Worm (Caenorhabditis elegans) whole organism, mixed stage, embryonic: Measurements from ENCODE around the gene R13A1.1.

ENCODE experiments used
- M03D4.4 ChIP-seq: sonication (generic microtip); optimal IDR thresholded peaks from 2 replicates; lab custom pipeline; 2017; ENCODE audit warnings: mild to moderate bottlenecking, missing genetic modification characterization, missing compliant biosample characterization
- bed-3 ChIP-seq: fragments of 200-800 bp; sonication (Bioruptor generic); optimal IDR thresholded peaks from 3 replicates; lab custom pipeline; 2018; ENCODE audit warnings: mild to moderate bottlenecking, missing genetic modification characterization, moderate library complexity, missing compliant biosample characterization
- ceh-39 ChIP-seq: fragments of 150-350 bp; optimal IDR thresholded peaks from 2 replicates; lab custom pipeline; 2014; ENCODE audit warnings: missing biosample characterization, missing genetic modification characterization
- ceh-43 ChIP-seq: fragments of 200-800 bp; sonication (Bioruptor generic); optimal IDR thresholded peaks from 2 replicates; lab custom pipeline; 2018; ENCODE audit warnings: mild to moderate bottlenecking, missing genetic modification characterization, moderate library complexity, missing compliant biosample characterization
- ceh-83 ChIP-seq: fragments of 200-800 bp; sonication (Bioruptor generic); optimal IDR thresholded peaks from 2 replicates; lab custom pipeline; 2018; ENCODE audit warnings: mild to moderate bottlenecking, missing genetic modification characterization, missing compliant biosample characterization
- ces-1 ChIP-seq: fragments of 150-350 bp; optimal IDR thresholded peaks from 2 replicates; lab custom pipeline; 2014; ENCODE audit warnings: missing biosample characterization, missing genetic modification reagents, missing genetic modification characterization
- cnd-1 ChIP-seq: fragments of 200-800 bp; sonication (Bioruptor generic); optimal IDR thresholded peaks from 2 replicates; lab custom pipeline; 2018; ENCODE audit warnings: mild to moderate bottlenecking, missing genetic modification characterization, missing compliant biosample characterization
- drap-1 ChIP-seq: fragments of 200-800 bp; sonication (Bioruptor generic); optimal IDR thresholded peaks from 3 replicates; lab custom pipeline; 2018; ENCODE audit warnings: mild to moderate bottlenecking, missing genetic modification characterization, missing compliant biosample characterization
- elt-1 ChIP-seq: sonication (generic microtip); optimal IDR thresholded peaks from 2 replicates; lab custom pipeline; 2017; ENCODE audit warnings: missing genetic modification characterization, mild to moderate bottlenecking, missing compliant biosample characterization, antibody characterized with exemption, moderate library complexity, borderline replicate concordance; ENCODE audit not compliant: insufficient read depth
- elt-3 ChIP-seq: fragments of 150-350 bp; optimal IDR thresholded peaks from 2 replicates; lab custom pipeline; 2014; ENCODE audit warnings: missing biosample characterization, missing genetic modification characterization
- flh-1 ChIP-seq: fragments of 200-800 bp; sonication (Bioruptor generic); optimal IDR thresholded peaks from 2 replicates; lab custom pipeline; 2018; ENCODE audit warnings: mild to moderate bottlenecking, missing genetic modification characterization, moderate library complexity, missing compliant biosample characterization
- hlh-1 ChIP-seq: fragments of 150-350 bp; optimal IDR thresholded peaks from 2 replicates; lab custom pipeline; 2014; ENCODE audit warnings: missing biosample characterization, missing genetic modification reagents, missing genetic modification characterization
- lin-13 ChIP-seq: fragments of 150-350 bp; optimal IDR thresholded peaks from 2 replicates; lab custom pipeline; 2014; ENCODE audit warnings: missing biosample characterization, missing genetic modification characterization
- lin-32 ChIP-seq: fragments of 200-800 bp; sonication (Bioruptor generic); optimal IDR thresholded peaks from 2 replicates; lab custom pipeline; 2018; ENCODE audit warnings: mild to moderate bottlenecking, missing genetic modification characterization, missing compliant biosample characterization
- mab-5 ChIP-seq: fragments of 150-350 bp; optimal IDR thresholded peaks from 2 replicates; lab custom pipeline; 2014; ENCODE audit warnings: missing biosample characterization, missing genetic modification characterization
- mep-1 ChIP-seq: fragments of 150-350 bp; optimal IDR thresholded peaks from 2 replicates; lab custom pipeline; 2017; ENCODE audit warnings: missing biosample characterization, missing genetic modification reagents, missing genetic modification characterization, inconsistent platforms
- mls-2 ChIP-seq: sonication (generic microtip); optimal IDR thresholded peaks from 2 replicates; lab custom pipeline; 2016; ENCODE audit warnings: mild to moderate bottlenecking, missing genetic modification characterization, moderate library complexity, missing compliant biosample characterization
- nhr-12 ChIP-seq: fragments of 150-350 bp; optimal IDR thresholded peaks from 2 replicates; lab custom pipeline; 2014; ENCODE audit warnings: missing biosample characterization, missing genetic modification characterization
- nhr-2 ChIP-seq: fragments of 150-350 bp; optimal IDR thresholded peaks from 2 replicates; lab custom pipeline; 2014; ENCODE audit warnings: missing biosample characterization, missing genetic modification characterization
- nhr-237 ChIP-seq: fragments of 150-350 bp; optimal IDR thresholded peaks from 2 replicates; lab custom pipeline; 2014; ENCODE audit warnings: missing biosample characterization, missing genetic modification characterization
- nhr-28 ChIP-seq: fragments of 150-350 bp; optimal IDR thresholded peaks from 2 replicates; lab custom pipeline; 2014; ENCODE audit warnings: missing biosample characterization, missing genetic modification characterization
- nhr-76 ChIP-seq: sonication (generic microtip); optimal IDR thresholded peaks from 2 replicates; lab custom pipeline; 2017; ENCODE audit warnings: missing biosample characterization, missing genetic modification characterization
- pha-4 ChIP-seq: fragments of 150-350 bp; optimal IDR thresholded peaks from 2 replicates; lab custom pipeline; 2018; ENCODE audit warnings: missing biosample characterization, missing genetic modification reagents, missing genetic modification characterization
- sem-2 ChIP-seq: fragments of 200-800 bp; sonication (Bioruptor generic); optimal IDR thresholded peaks from 2 replicates; lab custom pipeline; 2018; ENCODE audit warnings: mild to moderate bottlenecking, missing genetic modification characterization, missing compliant biosample characterization
- snpc-4 ChIP-seq: fragments of 150-350 bp; optimal IDR thresholded peaks from 2 replicates; lab custom pipeline; 2014; ENCODE audit warnings: missing biosample characterization, missing genetic modification characterization
- sptf-1 ChIP-seq: sonication (generic microtip); optimal IDR thresholded peaks from 2 replicates; lab custom pipeline; 2017; ENCODE audit warnings: mild to moderate bottlenecking, missing genetic modification characterization, moderate library complexity, missing compliant biosample characterization
- tbx-8 ChIP-seq: fragments of 200-800 bp; sonication (Bioruptor generic); optimal IDR thresholded peaks from 2 replicates; lab custom pipeline; 2018; ENCODE audit warnings: mild to moderate bottlenecking, missing genetic modification characterization, moderate library complexity, missing compliant biosample characterization
- unc-120 ChIP-seq: sonication (generic microtip); optimal IDR thresholded peaks from 2 replicates; lab custom pipeline; 2017; ENCODE audit warnings: missing genetic modification characterization, missing compliant biosample characterization; ENCODE audit not compliant: poor library complexity, severe bottlenecking
- unc-39 ChIP-seq: fragments of 150-350 bp; optimal IDR thresholded peaks from 2 replicates; lab custom pipeline; 2014; ENCODE audit warnings: missing biosample characterization, missing genetic modification characterization
- unc-62 ChIP-seq: fragments of 150-350 bp; optimal IDR thresholded peaks from 2 replicates; lab custom pipeline; 2014; ENCODE audit warnings: missing biosample characterization, missing genetic modification reagents, missing genetic modification characterization
- zip-8 ChIP-seq: fragments of 150-350 bp; optimal IDR thresholded peaks from 2 replicates; lab custom pipeline; 2014; ENCODE audit warnings: missing biosample characterization, missing genetic modification characterization
- ztf-11 ChIP-seq: fragments of 150-350 bp; optimal IDR thresholded peaks from 2 replicates; lab custom pipeline; 2014; ENCODE audit warnings: missing biosample characterization, missing genetic modification characterization

The R13A1.1 gene

DNA sequence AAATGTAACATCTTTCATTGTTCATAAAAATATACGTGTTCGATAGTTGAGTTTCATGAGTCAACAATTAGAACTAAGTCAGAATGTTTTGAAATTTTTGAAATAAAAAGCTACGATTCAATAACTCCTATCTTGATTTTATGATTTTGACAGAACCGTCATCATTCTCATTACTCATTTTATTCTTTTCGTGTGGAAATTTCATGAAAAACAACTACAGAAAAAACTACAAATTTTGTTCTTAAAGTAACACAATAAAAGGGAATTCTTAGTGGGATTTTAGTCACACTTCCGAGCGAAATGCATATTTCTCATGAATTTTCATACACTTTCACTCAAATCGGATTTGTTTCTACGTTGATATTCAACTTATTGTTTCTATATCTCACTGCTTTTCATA is 43.0 kb upstream of the R13A1.1 start, which contains the start of gene str-44:
TSS of gene str-44 (plus strand) at position 301 of the 400 bp plus-strand sequence.
- TF ChIP-seq ceh-83 (GFP tag; lab: Kevin White, UChicago): no peak
- no peak for TF ChIP-seq cnd-1 (tag; lab: Kevin White, UChicago)
- no peak for TF ChIP-seq snpc-4 (tag; lab: Kevin White, UChicago)
- TF ChIP-seq hlh-1: no peak

DNA sequence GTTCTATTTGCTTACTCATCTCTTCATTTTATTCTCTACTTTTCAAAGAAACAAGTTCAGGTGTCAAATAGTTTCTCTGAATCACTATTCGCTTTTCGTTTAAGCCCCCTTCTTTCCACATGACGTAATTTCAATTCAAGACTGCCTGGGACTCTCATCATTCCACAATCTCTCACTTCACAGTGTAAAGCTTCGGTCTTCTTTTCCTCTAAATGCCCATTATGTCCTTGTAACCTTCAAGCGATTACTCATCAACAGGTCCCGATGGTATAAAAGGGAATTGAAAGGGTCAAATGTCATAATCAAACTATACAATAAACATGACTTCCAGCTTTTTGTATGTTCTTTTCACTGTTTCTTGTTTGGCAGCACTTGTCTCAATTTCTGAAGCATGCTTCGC is 40.9 kb upstream of the R13A1.1 start, which contains the start of gene C42D4.3:
TSS of gene C42D4.3 (plus strand) at position 298 of the 400 bp plus-strand sequence.
- no peak for TF ChIP-seq unc-120 (tag; lab: Kevin White, UChicago)
- TF ChIP-seq sem-2 (GFP tag; lab: Kevin White, UChicago): no peak
- TF ChIP-seq hlh-1: no peak
- TF ChIP-seq zip-8 (tag; lab: Kevin White, UChicago): no peak
- no peak for TF ChIP-seq nhr-28 (tag; lab: Kevin White, UChicago)
- no peak for TF ChIP-seq nhr-12 (tag; lab: Kevin White, UChicago)
- no peak for TF ChIP-seq lin-32 (GFP tag; lab: Kevin White, UChicago)
- TF ChIP-seq ztf-11: no peak
- TF ChIP-seq drap-1: no peak
- TF ChIP-seq ceh-43: no peak
- TF ChIP-seq unc-62 (GFP tag; lab: Kevin White, UChicago): no peak
- TF ChIP-seq M03D4.4 (tag; lab: Kevin White, UChicago): no peak
- no peak for TF ChIP-seq nhr-237
- no peak for TF ChIP-seq nhr-2 (tag; lab: Kevin White, UChicago)
- TF ChIP-seq nhr-76 (tag; lab: Kevin White, UChicago): no peak
- TF ChIP-seq elt-3: no peak
- no peak for TF ChIP-seq pha-4 (tag; lab: Kevin White, UChicago)
- no peak for TF ChIP-seq bed-3
- TF ChIP-seq mep-1 (tag; lab: Kevin White, UChicago): no peak
- no peak for TF ChIP-seq elt-1
- TF ChIP-seq, all 35 proteins: peak for 0

DNA sequence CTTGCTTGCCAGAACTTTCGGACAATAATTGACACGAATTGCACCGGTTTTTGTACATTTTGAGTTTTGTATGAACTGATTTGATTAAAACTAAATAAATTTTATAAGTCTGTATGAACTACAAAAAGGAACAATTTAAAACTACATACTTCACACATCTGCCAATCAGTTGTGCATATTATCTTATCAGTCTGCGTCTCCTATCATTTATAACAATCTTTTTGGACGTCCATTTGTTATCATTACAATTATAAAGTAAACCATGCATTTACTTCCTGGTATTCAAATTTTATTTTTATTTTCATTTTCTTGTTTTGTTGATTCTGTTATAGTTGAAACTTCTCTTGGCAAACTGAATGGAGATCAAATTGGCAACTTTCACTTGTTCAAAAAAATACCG is 39.5 kb upstream of the R13A1.1 start, which contains the start of gene cest-10:
TSS of gene cest-10 (plus strand) at position 254 of the 400 bp plus-strand sequence.
- TF ChIP-seq elt-3: no peak
- no peak for TF ChIP-seq ceh-83 (GFP tag; lab: Kevin White, UChicago)
- no peak for TF ChIP-seq nhr-237
- no peak for TF ChIP-seq M03D4.4 (tag; lab: Kevin White, UChicago)
- no peak for TF ChIP-seq ceh-39 (tag; lab: Kevin White, UChicago)
- TF ChIP-seq nhr-76 (tag; lab: Kevin White, UChicago): no peak
- TF ChIP-seq flh-1 (GFP tag; lab: Kevin White, UChicago): no peak
- TF ChIP-seq tbx-8: no peak
- no peak for TF ChIP-seq sem-2 (GFP tag; lab: Kevin White, UChicago)
- no peak for TF ChIP-seq lin-13
- no peak for TF ChIP-seq elt-1

DNA sequence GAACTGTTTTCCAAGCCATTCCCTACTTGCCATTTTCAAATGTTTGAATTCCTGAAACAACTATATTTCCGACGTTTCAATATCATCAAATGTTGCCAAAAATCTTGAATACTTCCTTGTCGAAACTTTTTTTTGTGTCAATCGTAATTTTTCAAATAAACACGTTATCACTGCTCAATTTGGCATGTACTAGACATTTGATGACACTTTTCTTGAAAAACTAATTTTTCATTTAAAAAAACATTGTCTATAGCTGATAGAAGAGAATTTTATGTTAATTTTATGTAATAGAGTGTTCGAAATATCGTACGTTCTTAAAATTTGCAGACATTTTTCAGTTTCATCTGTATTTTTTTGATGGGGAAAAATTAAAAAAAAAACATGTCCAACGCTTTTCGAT is 37.0 kb upstream of the R13A1.1 start:
- TF ChIP-seq nhr-2 (tag; lab: Kevin White, UChicago) (no peak), nhr-12 (tag; lab: Kevin White, UChicago) (no peak), flh-1 (GFP tag; lab: Kevin White, UChicago) (no peak), mls-2 (no peak), ceh-43 (no peak), ztf-11 (no peak)

DNA sequence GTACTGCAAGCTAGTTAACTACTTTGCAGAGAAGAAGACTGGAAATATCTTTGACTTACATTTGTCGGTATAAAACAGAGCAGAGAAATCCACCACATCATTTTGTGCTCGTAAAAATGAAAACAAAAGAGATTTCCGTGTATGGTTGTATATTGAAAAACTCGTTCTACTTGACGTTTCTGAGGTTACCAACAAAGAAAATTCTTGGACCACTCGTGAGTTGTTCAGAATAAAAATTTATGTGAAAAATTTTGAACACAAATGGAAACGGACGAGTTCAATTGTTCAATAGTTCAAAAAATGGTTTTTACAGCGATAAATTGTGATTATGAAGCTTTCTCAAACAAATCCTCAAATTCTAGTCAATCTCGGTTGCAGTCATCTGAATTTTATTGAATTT is 35.2 kb upstream of the R13A1.1 start, which contains the start of gene clec-179:
TSS of gene clec-179 (minus strand) at position 101 of the 400 bp plus-strand sequence.
- TF ChIP-seq unc-62 (GFP tag; lab: Kevin White, UChicago): no peak
- TF ChIP-seq bed-3: no peak
- no peak for TF ChIP-seq cnd-1 (tag; lab: Kevin White, UChicago)
- TF ChIP-seq ces-1 (GFP tag; lab: Kevin White, UChicago): no peak
- TF ChIP-seq ceh-43: no peak
- no peak for TF ChIP-seq mls-2
- no peak for TF ChIP-seq drap-1
- TF ChIP-seq unc-39: no peak
- TF ChIP-seq unc-120 (tag; lab: Kevin White, UChicago): no peak
- no peak for TF ChIP-seq nhr-12 (tag; lab: Kevin White, UChicago)
- no peak for TF ChIP-seq mep-1 (tag; lab: Kevin White, UChicago)
- no peak for TF ChIP-seq lin-32 (GFP tag; lab: Kevin White, UChicago)
- TF ChIP-seq ceh-83 (GFP tag; lab: Kevin White, UChicago): no peak
- TF ChIP-seq mab-5 (tag; lab: Kevin White, UChicago): no peak
- TF ChIP-seq zip-8 (tag; lab: Kevin White, UChicago): no peak
- no peak for TF ChIP-seq sptf-1 (tag; lab: Kevin White, UChicago)
- TF ChIP-seq flh-1 (GFP tag; lab: Kevin White, UChicago): no peak
- TF ChIP-seq elt-3: no peak
- no peak for TF ChIP-seq hlh-1
- no peak for TF ChIP-seq nhr-76 (tag; lab: Kevin White, UChicago)
